Worm (Caenorhabditis elegans) whole organism, L1 larva: ENCODE data around the gene K02G10.15.
A peak's percentile ranks its signal among the peaks of the same experiment; 100 is the strongest.

ENCODE experiments used
- C04F5.9 ChIP-seq: sonication (generic microtip); optimal IDR thresholded peaks from 2 replicates; lab custom pipeline; 2016; ENCODE audit warnings: missing genetic modification characterization, missing compliant biosample characterization
- C16A3.4 ChIP-seq: fragments of 150-350 bp; optimal IDR thresholded peaks from 2 replicates; lab custom pipeline; 2014; ENCODE audit warnings: missing biosample characterization, missing genetic modification characterization
- Y116A8C.19 ChIP-seq: sonication (generic microtip); optimal IDR thresholded peaks from 2 replicates; lab custom pipeline; 2016; ENCODE audit warnings: missing compliant biosample characterization, missing genetic modification characterization, borderline replicate concordance
- aha-1 ChIP-seq: fragments of 150-350 bp; optimal IDR thresholded peaks from 2 replicates; lab custom pipeline; 2014; ENCODE audit warnings: missing biosample characterization, missing genetic modification characterization
- ama-1 ChIP-seq: fragments of 150-350 bp; optimal IDR thresholded peaks from 2 replicates; lab custom pipeline; 2014
- blmp-1 ChIP-seq: fragments of 150-350 bp; optimal IDR thresholded peaks from 2 replicates; lab custom pipeline; 2014; ENCODE audit warnings: missing biosample characterization, missing genetic modification characterization
- ceh-82 ChIP-seq, 3 experiments: fragments of 150-350 bp in 1 of 3; sonication (generic microtip) in 2 of 3; optimal IDR thresholded peaks; 2 replicates each; lab custom pipeline; 2014 to 2017; ENCODE audit warnings: missing biosample characterization in 3 of 3, missing genetic modification characterization in 3 of 3
- ceh-88 ChIP-seq: fragments of 200-800 bp; sonication (Bioruptor generic); IDR thresholded peaks from 2 replicates; pipeline ENCODE4 v1.3.6; 2022; ENCODE audit warnings: missing genetic modification characterization, missing compliant biosample characterization
- ces-1 ChIP-seq: fragments of 150-350 bp; optimal IDR thresholded peaks from 2 replicates; lab custom pipeline; 2014; ENCODE audit warnings: missing biosample characterization, missing genetic modification reagents, missing genetic modification characterization
- dpl-1 ChIP-seq, 3 experiments: fragments of 150-350 bp in 2 of 3; sonication (generic microtip) in 1 of 3; optimal IDR thresholded peaks; 2 replicates each; lab custom pipeline; 2014 to 2017; ENCODE audit warnings: missing biosample characterization in 3 of 3, missing genetic modification characterization in 3 of 3, missing genetic modification reagents in 3 of 3
- efl-1 ChIP-seq, 4 experiments: fragments of 150-350 bp; optimal IDR thresholded peaks in 3 of 4; peaks in 1 of 4; 1 replicate in 1 of 4; 2 replicates in 3 of 4; lab custom pipeline; 2014; ENCODE audit warnings: missing biosample characterization in 2 of 4, missing genetic modification characterization in 2 of 4, missing genetic modification reagents in 2 of 4
- efl-3 ChIP-seq: fragments of 200-800 bp; sonication (Bioruptor generic); optimal IDR thresholded peaks from 2 replicates; lab custom pipeline; 2018; ENCODE audit warnings: mild to moderate bottlenecking, missing genetic modification characterization, missing compliant biosample characterization
- egl-27 ChIP-seq, 2 experiments: fragments of 150-350 bp in 1 of 2; sonication (generic microtip); optimal IDR thresholded peaks; 3 replicates each; lab custom pipeline; 2017 to 2018; ENCODE audit warnings: missing biosample characterization in 2 of 2, missing genetic modification characterization in 2 of 2, missing genetic modification reagents in 2 of 2
- elt-2 ChIP-seq: sonication (generic microtip); optimal IDR thresholded peaks from 2 replicates; lab custom pipeline; 2016; ENCODE audit warnings: missing genetic modification characterization, mild to moderate bottlenecking, inconsistent platforms, missing compliant biosample characterization, missing genetic modification reagents
- elt-3 ChIP-seq, 6 experiments: fragments of 150-350 bp in 1 of 6; sonication (generic microtip); optimal IDR thresholded peaks; 2 replicates each; lab custom pipeline; 2017 to 2018; ENCODE audit warnings: missing biosample characterization in 6 of 6, missing genetic modification characterization in 6 of 6, inconsistent platforms in 1 of 6
- fkh-10 ChIP-seq: sonication (generic microtip); optimal IDR thresholded peaks from 2 replicates; lab custom pipeline; 2017; ENCODE audit warnings: missing biosample characterization, missing genetic modification reagents, missing genetic modification characterization
- fkh-4 ChIP-seq: sonication (generic microtip); optimal IDR thresholded peaks from 2 replicates; lab custom pipeline; 2016; ENCODE audit warnings: missing compliant biosample characterization, missing genetic modification characterization, borderline replicate concordance
- fkh-8 ChIP-seq: sonication (generic microtip); optimal IDR thresholded peaks from 2 replicates; lab custom pipeline; 2016; ENCODE audit warnings: mild to moderate bottlenecking, missing genetic modification characterization, missing compliant biosample characterization
- fos-1 ChIP-seq: fragments of 150-350 bp; optimal IDR thresholded peaks from 2 replicates; lab custom pipeline; 2014; ENCODE audit warnings: missing biosample characterization, missing genetic modification characterization
- hlh-17 ChIP-seq: fragments of 200-800 bp; sonication (Bioruptor generic); optimal IDR thresholded peaks from 2 replicates; lab custom pipeline; 2018; ENCODE audit warnings: missing genetic modification characterization, mild to moderate bottlenecking, missing compliant biosample characterization, moderate library complexity, borderline replicate concordance
- jun-1 ChIP-seq: fragments of 150-350 bp; optimal IDR thresholded peaks from 2 replicates; lab custom pipeline; 2014; ENCODE audit warnings: missing biosample characterization, missing genetic modification reagents, missing genetic modification characterization
- lin-14 ChIP-seq: fragments of 200-800 bp; sonication (Bioruptor generic); optimal IDR thresholded peaks from 2 replicates; lab custom pipeline; 2018; ENCODE audit warnings: mild to moderate bottlenecking, missing genetic modification characterization, moderate library complexity, missing compliant biosample characterization
- lin-39 ChIP-seq: fragments of 150-350 bp; optimal IDR thresholded peaks from 2 replicates; lab custom pipeline; 2014; ENCODE audit warnings: missing biosample characterization, missing genetic modification reagents, missing genetic modification characterization
- lir-3 ChIP-seq: sonication (generic microtip); optimal IDR thresholded peaks from 2 replicates; lab custom pipeline; 2016; ENCODE audit warnings: mild to moderate bottlenecking, missing genetic modification characterization, moderate library complexity, missing compliant biosample characterization; ENCODE audit not compliant: poor library complexity
- lsy-2 ChIP-seq, 2 experiments: fragments of 150-350 bp; optimal IDR thresholded peaks; 2 replicates each; lab custom pipeline; 2014; ENCODE audit warnings: missing biosample characterization in 2 of 2, missing genetic modification characterization in 2 of 2
- mdl-1 ChIP-seq, 2 experiments: fragments of 150-350 bp; optimal IDR thresholded peaks; 2 replicates each; lab custom pipeline; 2014 to 2017; ENCODE audit warnings: missing biosample characterization in 2 of 2, missing genetic modification characterization in 2 of 2, inconsistent platforms in 1 of 2
- mef-2 ChIP-seq: fragments of 150-350 bp; optimal IDR thresholded peaks from 2 replicates; lab custom pipeline; 2014; ENCODE audit warnings: missing biosample characterization, missing genetic modification characterization
- mep-1 ChIP-seq: fragments of 150-350 bp; optimal IDR thresholded peaks from 2 replicates; lab custom pipeline; 2014; ENCODE audit warnings: missing biosample characterization, missing genetic modification characterization
- nhr-19 ChIP-seq: fragments of 200-800 bp; sonication (Bioruptor generic); conservative IDR thresholded peaks from 2 replicates; pipeline ENCODE4 v1.3.6; 2022; ENCODE audit warnings: missing genetic modification characterization, missing compliant biosample characterization
- nhr-20 ChIP-seq: sonication (generic microtip); optimal IDR thresholded peaks from 2 replicates; lab custom pipeline; 2016; ENCODE audit warnings: mild to moderate bottlenecking, missing genetic modification characterization, missing compliant biosample characterization
- nhr-47 ChIP-seq: sonication (generic microtip); optimal IDR thresholded peaks from 2 replicates; lab custom pipeline; 2016; ENCODE audit warnings: mild to moderate bottlenecking, missing genetic modification characterization, moderate library complexity, missing compliant biosample characterization
- nhr-71 ChIP-seq: sonication (generic microtip); optimal IDR thresholded peaks from 2 replicates; lab custom pipeline; 2016; ENCODE audit warnings: mild to moderate bottlenecking, missing genetic modification characterization, moderate library complexity, missing compliant biosample characterization
- nhr-85 ChIP-seq: sonication (generic microtip); peaks from one replicate; lab custom pipeline; 2016; ENCODE audit warnings: missing genetic modification characterization, inconsistent platforms, missing compliant biosample characterization
- pag-3 ChIP-seq: sonication (generic microtip); optimal IDR thresholded peaks from 2 replicates; lab custom pipeline; 2017; ENCODE audit warnings: missing genetic modification characterization, mild to moderate bottlenecking, missing compliant biosample characterization, antibody characterized with exemption, borderline replicate concordance; ENCODE audit not compliant: insufficient read depth
- pqm-1 ChIP-seq: sonication (generic microtip); optimal IDR thresholded peaks from 3 replicates; lab custom pipeline; 2017; ENCODE audit warnings: missing biosample characterization, missing genetic modification characterization
- rnt-1 ChIP-seq: sonication (generic microtip); optimal IDR thresholded peaks from 2 replicates; lab custom pipeline; 2016; ENCODE audit warnings: mild to moderate bottlenecking, missing genetic modification characterization, moderate library complexity, missing compliant biosample characterization
- snu-23 ChIP-seq: sonication (generic microtip); optimal IDR thresholded peaks from 2 replicates; lab custom pipeline; 2016; ENCODE audit warnings: missing genetic modification characterization, missing compliant biosample characterization
- sptf-1 ChIP-seq: fragments of 150-350 bp; optimal IDR thresholded peaks from 2 replicates; lab custom pipeline; 2014; ENCODE audit warnings: missing biosample characterization, missing genetic modification characterization
- tbx-2 ChIP-seq: sonication (generic microtip); optimal IDR thresholded peaks from 2 replicates; lab custom pipeline; 2016; ENCODE audit warnings: missing genetic modification characterization, missing compliant biosample characterization
- tlp-1 ChIP-seq: fragments of 150-350 bp; optimal IDR thresholded peaks from 2 replicates; lab custom pipeline; 2014; ENCODE audit warnings: missing biosample characterization, missing genetic modification characterization
- unc-30 ChIP-seq: sonication (generic microtip); optimal IDR thresholded peaks from 2 replicates; lab custom pipeline; 2017; ENCODE audit warnings: missing biosample characterization, missing genetic modification characterization
- xbp-1 ChIP-seq: sonication (generic microtip); optimal IDR thresholded peaks from 2 replicates; lab custom pipeline; 2016; ENCODE audit warnings: missing genetic modification characterization, missing compliant biosample characterization
- zag-1 ChIP-seq: fragments of 150-350 bp; optimal IDR thresholded peaks from 2 replicates; lab custom pipeline; 2014; ENCODE audit warnings: missing biosample characterization, missing genetic modification characterization
- zip-4 ChIP-seq: fragments of 200-800 bp; sonication (Bioruptor generic); optimal IDR thresholded peaks from 2 replicates; lab custom pipeline; 2018; ENCODE audit warnings: mild to moderate bottlenecking, missing genetic modification characterization, moderate library complexity, missing compliant biosample characterization
- ztf-11 ChIP-seq, 2 experiments: sonication (generic microtip); optimal IDR thresholded peaks; 2 replicates each; lab custom pipeline; 2016 to 2017; ENCODE audit warnings: missing genetic modification characterization in 2 of 2, missing biosample characterization in 1 of 2, missing compliant biosample characterization in 1 of 2

The K02G10.15 gene

DNA sequence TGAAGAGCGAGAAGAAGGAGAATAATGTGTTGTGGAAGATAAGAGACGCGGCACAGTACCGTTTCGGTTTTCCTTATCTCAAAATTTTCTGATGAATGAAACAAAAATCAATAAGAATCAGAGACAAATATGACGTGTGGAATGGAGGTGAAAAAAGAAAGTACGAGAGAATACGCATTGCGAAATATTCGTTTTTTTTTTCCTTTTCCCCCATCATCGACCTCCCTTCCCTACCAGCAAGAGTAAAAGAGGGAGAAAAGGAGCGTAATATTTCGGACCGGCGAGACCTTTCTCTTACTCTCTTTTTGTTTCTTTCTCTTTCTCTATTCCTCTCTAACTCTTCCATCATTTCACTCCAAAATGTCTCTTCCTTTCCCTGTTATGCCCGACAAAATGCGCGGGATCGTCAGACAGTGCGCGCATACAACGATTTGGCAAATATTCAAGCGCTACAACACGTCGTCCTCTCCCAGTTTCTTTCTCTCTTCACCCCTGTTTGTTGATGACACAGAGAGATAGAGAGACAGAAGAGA lies 20.2 kb downstream of the K02G10.15 start (continued):
- TF ChIP-seq rnt-1 (tag; lab: Kevin White, UChicago) (peak; percentile 22), fkh-10 (GFP tag; lab: Kevin White, UChicago) (no peak), snu-23 (GFP tag; lab: Kevin White, UChicago) (peak; percentile 77), nhr-20 (tag; lab: Kevin White, UChicago) (peak; percentile 77), fos-1 (tag; lab: Kevin White, UChicago) (no peak), jun-1 (peak; percentile 13), zip-4 (GFP tag; lab: Kevin White, UChicago) (peak; percentile 84), nhr-19 (GFP tag; lab: Robert Waterston, UW) (peak; percentile 69), elt-3 (tag; optimal IDR thresholded peaks at IDR 0.05; lab: Kevin White, UChicago) (peak in 3 of 6 experiments; percentile 32 to 50 (median 39)), ama-1 (no peak), lsy-2 (tag; optimal IDR thresholded peaks at IDR 0.05; lab: Kevin White, UChicago) (peak; percentile 28 to 61), lin-14 (GFP tag; lab: Kevin White, UChicago) (peak; percentile 85), dpl-1 (GFP tag; optimal IDR thresholded peaks at IDR 0.05; lab: Kevin White, UChicago) (peak; percentile 12 to 40 (median 38)), ztf-11 (tag; optimal IDR thresholded peaks at IDR 0.05; lab: Kevin White, UChicago) (no peak), lir-3 (tag; lab: Kevin White, UChicago) (peak; percentile 18), ceh-82 (tag; optimal IDR thresholded peaks at IDR 0.05; lab: Kevin White, UChicago) (peak; percentile 25 to 49 (median 37)), nhr-85 (tag; lab: Kevin White, UChicago) (peak; percentile 95), pqm-1 (tag; lab: Kevin White, UChicago) (peak; percentile 79), nhr-71 (peak; percentile 75), hlh-17 (GFP tag; lab: Kevin White, UChicago) (no peak), mdl-1 (tag; optimal IDR thresholded peaks at IDR 0.05; lab: Kevin White, UChicago) (peak in 1 of 2 experiments; percentile 57), ceh-88 (no peak), mep-1 (tag; lab: Kevin White, UChicago) (peak; percentile 80), blmp-1 (tag; lab: Kevin White, UChicago) (peak; percentile 98), elt-2 (tag; lab: Kevin White, UChicago) (peak; percentile 77), aha-1 (tag; lab: Kevin White, UChicago) (no peak), xbp-1 (tag; lab: Kevin White, UChicago) (peak; percentile 66)
- TF ChIP-seq, all 84 proteins: peak for 31

ce11 chrX:4660268-4660880 lies 22.1 kb downstream of the K02G10.15 start, which contains the start of gene nhr-45:
Gene nhr-45, minus strand, starts transcription at chrX:4660318.
- TF ChIP-seq lin-14 (GFP tag; lab: Kevin White, UChicago) = peak; percentile 33
- no peak for TF ChIP-seq fkh-8 (tag; lab: Kevin White, UChicago)
- no peak for TF ChIP-seq unc-30 (tag; lab: Kevin White, UChicago)
- TF ChIP-seq lin-39 (tag; lab: Kevin White, UChicago) = no peak
- no peak for TF ChIP-seq efl-3 (GFP tag; lab: Kevin White, UChicago)
- TF ChIP-seq pag-3 (tag; lab: Kevin White, UChicago) = no peak
- TF ChIP-seq tbx-2 = no peak
- no peak for TF ChIP-seq nhr-47 (tag; lab: Kevin White, UChicago)
- no peak for TF ChIP-seq tlp-1 (tag; lab: Kevin White, UChicago)
- no peak for TF ChIP-seq pqm-1 (tag; lab: Kevin White, UChicago)
- no peak for TF ChIP-seq ces-1
- TF ChIP-seq C16A3.4 = no peak
- TF ChIP-seq elt-3 (tag; optimal IDR thresholded peaks at IDR 0.05; lab: Kevin White, UChicago) = no peak
- no peak for TF ChIP-seq mdl-1 (tag; optimal IDR thresholded peaks at IDR 0.05; lab: Kevin White, UChicago)
- no peak for TF ChIP-seq ceh-88
- TF ChIP-seq zag-1 (tag; lab: Kevin White, UChicago) = no peak
- no peak for TF ChIP-seq mef-2 (tag; lab: Kevin White, UChicago)
- TF ChIP-seq efl-1 (optimal IDR thresholded peaks at IDR 0.05; lab: Kevin White, UChicago) = no peak
- TF ChIP-seq efl-1 (GFP tag; optimal IDR thresholded peaks at IDR 0.05 in 1 of 2; lab: Kevin White, UChicago) = peak in 1 of 2 experiments; percentile 87
- TF ChIP-seq mep-1 (tag; lab: Kevin White, UChicago) = no peak
- peak; percentile 61 for TF ChIP-seq fkh-10 (GFP tag; lab: Kevin White, UChicago)
- TF ChIP-seq hlh-17 (GFP tag; lab: Kevin White, UChicago) = no peak
- TF ChIP-seq fkh-4 (tag; lab: Kevin White, UChicago) = no peak
- TF ChIP-seq Y116A8C.19 (tag; lab: Kevin White, UChicago) = no peak
- TF ChIP-seq C04F5.9 (tag; lab: Kevin White, UChicago) = no peak
- no peak for TF ChIP-seq sptf-1 (tag; lab: Kevin White, UChicago)
- TF ChIP-seq egl-27 (tag; optimal IDR thresholded peaks at IDR 0.05; lab: Kevin White, UChicago) = no peak
